Fruit fly (Drosophila melanogaster) whole organism, prepupa: ENCODE results near the gene Dbct.

Source experiments
- CG10631 ChIP-seq: fragments of 200-800 bp; sonication (Bioruptor generic); optimal IDR thresholded peaks from 2 replicates; lab custom pipeline; 2016; ENCODE audit warnings: missing biosample characterization, missing genetic modification characterization
- CG10669 ChIP-seq: fragments of 200-800 bp; sonication (Bioruptor generic); optimal IDR thresholded peaks from 3 replicates; lab custom pipeline; 2018; ENCODE audit warnings: missing biosample characterization, mild to moderate bottlenecking, missing genetic modification characterization, moderate library complexity
- CG11762 ChIP-seq: fragments of 200-800 bp; sonication (Bioruptor generic); optimal IDR thresholded peaks from 3 replicates; lab custom pipeline; 2016; ENCODE audit warnings: missing biosample characterization, missing genetic modification characterization; ENCODE audit not compliant: insufficient read depth
- CG11902 ChIP-seq: fragments of 200-800 bp; sonication (Bioruptor generic); optimal IDR thresholded peaks from 3 replicates; lab custom pipeline; 2016; ENCODE audit warnings: missing biosample characterization, missing genetic modification characterization
- CG15336 ChIP-seq: fragments of 200-800 bp; sonication (Bioruptor generic); IDR thresholded peaks from 2 replicates; pipeline ENCODE4 v1.3.6; 2022; ENCODE audit warnings: missing biosample characterization, missing genetic modification characterization
- CG1621 ChIP-seq: fragments of 200-800 bp; sonication (Bioruptor generic); optimal IDR thresholded peaks from 3 replicates; lab custom pipeline; 2018; ENCODE audit warnings: missing biosample characterization, mild to moderate bottlenecking, missing genetic modification characterization
- CG16779 ChIP-seq: fragments of 200-800 bp; sonication (Bioruptor generic); optimal IDR thresholded peaks from 3 replicates; lab custom pipeline; 2017; ENCODE audit warnings: missing biosample characterization, mild to moderate bottlenecking, missing genetic modification characterization
- CG3032 ChIP-seq: fragments of 200-800 bp; optimal IDR thresholded peaks from 2 replicates; lab custom pipeline; 2019; ENCODE audit warnings: missing biosample characterization, mild to moderate bottlenecking, missing genetic modification characterization, moderate library complexity
- CG32006 ChIP-seq: fragments of 200-800 bp; sonication (Bioruptor generic); optimal IDR thresholded peaks from 3 replicates; lab custom pipeline; 2017; ENCODE audit warnings: missing biosample characterization, mild to moderate bottlenecking, missing genetic modification characterization
- CG34406 ChIP-seq: fragments of 200-800 bp; sonication (Bioruptor generic); optimal IDR thresholded peaks from 3 replicates; lab custom pipeline; 2016; ENCODE audit warnings: missing biosample characterization, missing genetic modification characterization
- CG3919 ChIP-seq: fragments of 200-800 bp; sonication (Bioruptor generic); optimal IDR thresholded peaks from 3 replicates; lab custom pipeline; 2016; ENCODE audit warnings: missing biosample characterization, missing genetic modification characterization
- CG4318 ChIP-seq: fragments of 200-800 bp; sonication (Bioruptor generic); optimal IDR thresholded peaks from 3 replicates; lab custom pipeline; 2017; ENCODE audit warnings: missing biosample characterization, mild to moderate bottlenecking, missing genetic modification characterization
- CG6163 ChIP-seq: fragments of 200-800 bp; sonication (Bioruptor generic); IDR thresholded peaks from 3 replicates; pipeline ENCODE4 v1.3.6; 2022; ENCODE audit warnings: missing biosample characterization, missing genetic modification characterization
- CG6792 ChIP-seq: fragments of 200-800 bp; sonication (Bioruptor generic); optimal IDR thresholded peaks from 3 replicates; lab custom pipeline; 2016; ENCODE audit warnings: missing biosample characterization, missing genetic modification characterization
- CG6808 ChIP-seq: fragments of 200-800 bp; sonication (Bioruptor generic); optimal IDR thresholded peaks from 3 replicates; lab custom pipeline; 2017; ENCODE audit warnings: missing biosample characterization, missing genetic modification characterization, mild to moderate bottlenecking, moderate library complexity, missing genetic modification reagents
- CG6854 ChIP-seq: fragments of 200-800 bp; sonication (Bioruptor generic); optimal IDR thresholded peaks from 2 replicates; lab custom pipeline; 2017; ENCODE audit warnings: missing biosample characterization, mild to moderate bottlenecking, missing genetic modification characterization
- CG7368 ChIP-seq: fragments of 200-800 bp; sonication (Bioruptor generic); optimal IDR thresholded peaks from 3 replicates; lab custom pipeline; 2016; ENCODE audit warnings: missing biosample characterization, missing genetic modification characterization
- CG8319 ChIP-seq: fragments of 200-800 bp; sonication (Bioruptor generic); optimal IDR thresholded peaks from 3 replicates; lab custom pipeline; 2016; ENCODE audit warnings: missing biosample characterization, missing genetic modification characterization
- CG8632 ChIP-seq: fragments of 200-800 bp; sonication (Bioruptor generic); optimal IDR thresholded peaks from 3 replicates; lab custom pipeline; 2016; ENCODE audit warnings: missing biosample characterization, missing genetic modification characterization
- CG9139 ChIP-seq: fragments of 200-800 bp; sonication (Bioruptor generic); optimal IDR thresholded peaks from 3 replicates; lab custom pipeline; 2017; ENCODE audit warnings: missing biosample characterization, mild to moderate bottlenecking, missing genetic modification characterization
- Eip78C ChIP-seq: fragments of 200-800 bp; sonication (Bioruptor generic); peaks from one replicate; lab custom pipeline; 2016; ENCODE audit warnings: missing biosample characterization, missing genetic modification characterization
- Eip93F ChIP-seq: fragments of 200-800 bp; sonication (Bioruptor generic); optimal IDR thresholded peaks from 2 replicates; lab custom pipeline; 2016; ENCODE audit warnings: missing biosample characterization, mild to moderate bottlenecking, missing genetic modification characterization
- Ets21C ChIP-seq: fragments of 200-800 bp; sonication (Bioruptor generic); optimal IDR thresholded peaks from 3 replicates; lab custom pipeline; 2016; ENCODE audit warnings: missing biosample characterization, missing genetic modification characterization
- Ets96B ChIP-seq: fragments of 200-800 bp; optimal IDR thresholded peaks from 2 replicates; lab custom pipeline; 2019; ENCODE audit warnings: missing biosample characterization, mild to moderate bottlenecking, missing genetic modification characterization, moderate library complexity
- Gug ChIP-seq: fragments of 200-800 bp; sonication (Bioruptor generic); IDR thresholded peaks from 2 replicates; pipeline ENCODE4 v1.3.6; 2022; ENCODE audit warnings: missing biosample characterization, missing genetic modification characterization
- Hr38 ChIP-seq: sonication (Bioruptor generic); optimal IDR thresholded peaks from 2 replicates; lab custom pipeline; 2016; ENCODE audit warnings: missing biosample characterization, missing genetic modification characterization
- Hr39 ChIP-seq: fragments of 200-800 bp; sonication (Bioruptor generic); optimal IDR thresholded peaks from 2 replicates; lab custom pipeline; 2016; ENCODE audit warnings: missing biosample characterization, missing genetic modification characterization
- Met ChIP-seq: fragments of 200-800 bp; sonication (Bioruptor generic); optimal IDR thresholded peaks from 3 replicates; lab custom pipeline; 2016; ENCODE audit warnings: missing biosample characterization, missing genetic modification characterization
- OdsH ChIP-seq: fragments of 200-800 bp; sonication (Bioruptor generic); optimal IDR thresholded peaks from 3 replicates; lab custom pipeline; 2016; ENCODE audit warnings: missing biosample characterization, missing genetic modification characterization
- Smox ChIP-seq: fragments of 200-800 bp; sonication (Bioruptor generic); optimal IDR thresholded peaks from 3 replicates; lab custom pipeline; 2016; ENCODE audit warnings: missing biosample characterization, missing genetic modification characterization
- Sox102F ChIP-seq: fragments of 200-800 bp; sonication (Bioruptor generic); optimal IDR thresholded peaks from 2 replicates; lab custom pipeline; 2016; ENCODE audit warnings: missing biosample characterization, mild to moderate bottlenecking, missing genetic modification characterization
- Sox15 ChIP-seq: fragments of 200-800 bp; sonication (Bioruptor generic); optimal IDR thresholded peaks from 3 replicates; lab custom pipeline; 2016; ENCODE audit warnings: missing biosample characterization, missing genetic modification characterization
- achi ChIP-seq: fragments of 200-800 bp; sonication (Bioruptor generic); optimal IDR thresholded peaks from 3 replicates; lab custom pipeline; 2016; ENCODE audit warnings: missing biosample characterization, missing genetic modification characterization
- cyc ChIP-seq: fragments of 200-800 bp; sonication (Bioruptor generic); optimal IDR thresholded peaks from 3 replicates; lab custom pipeline; 2016; ENCODE audit warnings: missing biosample characterization, missing genetic modification characterization
- dac ChIP-seq: fragments of 200-800 bp; sonication (Bioruptor generic); optimal IDR thresholded peaks from 2 replicates; lab custom pipeline; 2017; ENCODE audit warnings: missing biosample characterization, mild to moderate bottlenecking, missing genetic modification characterization
- eg ChIP-seq: fragments of 200-800 bp; sonication (Bioruptor generic); IDR thresholded peaks from 3 replicates; pipeline ENCODE4 v1.3.6; 2022; ENCODE audit warnings: missing biosample characterization, missing genetic modification characterization
- esn ChIP-seq: fragments of 200-800 bp; sonication (Bioruptor generic); optimal IDR thresholded peaks from 2 replicates; lab custom pipeline; 2016; ENCODE audit warnings: missing biosample characterization, mild to moderate bottlenecking, missing genetic modification characterization, moderate library complexity
- fd59A ChIP-seq: fragments of 200-800 bp; sonication (Bioruptor generic); optimal IDR thresholded peaks from 2 replicates; lab custom pipeline; 2017; ENCODE audit warnings: missing biosample characterization, mild to moderate bottlenecking, missing genetic modification characterization, missing genetic modification reagents
- fkh ChIP-seq: fragments of 200-800 bp; sonication (Bioruptor generic); optimal IDR thresholded peaks from 3 replicates; lab custom pipeline; 2017; ENCODE audit warnings: missing biosample characterization, mild to moderate bottlenecking, missing genetic modification characterization, moderate library complexity
- lz ChIP-seq: fragments of 200-800 bp; sonication (Bioruptor generic); optimal IDR thresholded peaks from 3 replicates; lab custom pipeline; 2016; ENCODE audit warnings: missing biosample characterization, missing genetic modification characterization
- net ChIP-seq: fragments of 200-800 bp; sonication (Bioruptor generic); optimal IDR thresholded peaks from 3 replicates; lab custom pipeline; 2016; ENCODE audit warnings: missing biosample characterization, missing genetic modification characterization
- pdm3 ChIP-seq: fragments of 200-800 bp; sonication (Bioruptor generic); optimal IDR thresholded peaks from 3 replicates; lab custom pipeline; 2016; ENCODE audit warnings: missing biosample characterization, missing genetic modification characterization
- salr ChIP-seq, 2 experiments: fragments of 200-800 bp; sonication (Bioruptor generic); optimal IDR thresholded peaks; 3 replicates each; lab custom pipeline; 2016 to 2018; ENCODE audit warnings: missing biosample characterization in 2 of 2, missing genetic modification characterization in 2 of 2, mild to moderate bottlenecking in 1 of 2
- ss ChIP-seq, 2 experiments: fragments of 200-800 bp; sonication (Bioruptor generic); optimal IDR thresholded peaks; 2 replicates in 1 of 2; 3 replicates in 1 of 2; lab custom pipeline; 2017 to 2018; ENCODE audit warnings: mild to moderate bottlenecking in 2 of 2, missing biosample characterization in 2 of 2, missing genetic modification characterization in 2 of 2, moderate library complexity in 1 of 2
- svp ChIP-seq: fragments of 200-800 bp; sonication (Bioruptor generic); peaks from one replicate; lab custom pipeline; 2016; ENCODE audit warnings: missing biosample characterization, missing genetic modification characterization
- topi ChIP-seq: fragments of 200-800 bp; sonication (Bioruptor generic); optimal IDR thresholded peaks from 3 replicates; lab custom pipeline; 2016; ENCODE audit warnings: missing biosample characterization, missing genetic modification characterization
- vri ChIP-seq: fragments of 200-800 bp; sonication (Bioruptor generic); optimal IDR thresholded peaks from 3 replicates; lab custom pipeline; 2016; ENCODE audit warnings: missing biosample characterization, mild to moderate bottlenecking, missing genetic modification characterization

Dbct gene

dm6 chrX:15043013-15043699 lies 42.8 kb upstream of the Dbct start (continued):
- TF ChIP-seq CG6792 (GFP tag; lab: Kevin White, UChicago) (peak; percentile 82), CG7368 (GFP tag; lab: Kevin White, UChicago) (peak; percentile 70), CG4318 (GFP tag; lab: Kevin White, UChicago) (peak; percentile 57), CG11902 (GFP tag; lab: Kevin White, UChicago) (peak; percentile 60), CG9139 (GFP tag; lab: Kevin White, UChicago) (peak; percentile 12), Ets21C (GFP tag; lab: Kevin White, UChicago) (peak; percentile 67), Hr38 (GFP tag; lab: Kevin White, UChicago) (no peak), Sox15 (GFP tag; lab: Kevin White, UChicago) (peak; percentile 46), dac (GFP tag; lab: Kevin White, UChicago) (peak; percentile 50), Sox102F (GFP tag; lab: Kevin White, UChicago) (peak; percentile 80), esn (peak; percentile 87), Hr39 (GFP tag; lab: Kevin White, UChicago) (peak; percentile 88), CG6854 (GFP tag; lab: Kevin White, UChicago) (no peak), ss (GFP tag; optimal IDR thresholded peaks at IDR 0.05; lab: Kevin White, UChicago) (no peak), pdm3 (GFP tag; lab: Kevin White, UChicago) (peak; percentile 86), CG3919 (GFP tag; lab: Kevin White, UChicago) (peak; percentile 85)

dm6 chrX:15043700-15044225 lies 42.2 kb upstream of the Dbct start, which contains the start of gene CG5541:
TSS of gene CG5541 (plus strand) at chrX:15044123.
- TF ChIP-seq CG4318 (GFP tag; lab: Kevin White, UChicago) (no peak), CG6808 (GFP tag; lab: Kevin White, UChicago) (peak; percentile 40), cyc (GFP tag; lab: Kevin White, UChicago) (no peak), CG11902 (GFP tag; lab: Kevin White, UChicago) (no peak), Ets96B (tag; lab: Kevin White, UChicago) (no peak), Smox (peak; percentile 31), pdm3 (GFP tag; lab: Kevin White, UChicago) (no peak), Eip78C (GFP tag; lab: Kevin White, UChicago) (peak; percentile 84), CG15336 (GFP tag; lab: Robert Waterston, UW) (no peak), ss (GFP tag; optimal IDR thresholded peaks at IDR 0.05; lab: Kevin White, UChicago) (peak; percentile 45 to 53), lz (GFP tag; lab: Kevin White, UChicago) (no peak), CG6163 (GFP tag; lab: Robert Waterston, UW) (peak; percentile 35; the same call in 1 of the 3 replicates), CG32006 (peak; percentile 2), Sox102F (GFP tag; lab: Kevin White, UChicago) (peak; percentile 16), eg (0 out of 3 replicates have a peak, but pooled peaks have one; percentile 31), topi (peak; percentile 44), Ets21C (GFP tag; lab: Kevin White, UChicago) (no peak), CG6792 (GFP tag; lab: Kevin White, UChicago) (peak; percentile 1), CG11762 (GFP tag; lab: Kevin White, UChicago) (no peak), CG34406 (GFP tag; lab: Kevin White, UChicago) (peak; percentile 3), vri (GFP tag; lab: Kevin White, UChicago) (peak; percentile 11), Sox15 (GFP tag; lab: Kevin White, UChicago) (no peak), OdsH (GFP tag; lab: Kevin White, UChicago) (no peak), fd59A (GFP tag; lab: Kevin White, UChicago) (peak; percentile 45), svp (GFP tag; lab: Kevin White, UChicago) (peak; percentile 85), CG8632 (no peak), achi (GFP tag; lab: Kevin White, UChicago) (peak; percentile 6), Gug (no peak), CG10669 (peak; percentile 16), CG1621 (peak; percentile 11), CG8319 (GFP tag; lab: Kevin White, UChicago) (no peak), net (no peak), Met (peak; percentile 48), CG16779 (tag; lab: Kevin White, UChicago) (no peak), salr (GFP tag; optimal IDR thresholded peaks at IDR 0.05; lab: Kevin White, UChicago) (no peak), fkh (GFP tag; lab: Kevin White, UChicago) (peak; percentile 30), CG7368 (GFP tag; lab: Kevin White, UChicago) (no peak), CG3032 (tag; lab: Kevin White, UChicago) (no peak), Eip93F (no peak), CG10631 (no peak)
